Worm (Caenorhabditis elegans) whole organism, mixed stage, embryonic: ENCODE results near the gene T12A7.9.

Experiments used
- bed-3 ChIP-seq: fragments of 200-800 bp; sonication (Bioruptor generic); optimal IDR thresholded peaks from 3 replicates; lab custom pipeline; 2018; ENCODE audit warnings: mild to moderate bottlenecking, missing genetic modification characterization, moderate library complexity, missing compliant biosample characterization
- ceh-83 ChIP-seq: fragments of 200-800 bp; sonication (Bioruptor generic); optimal IDR thresholded peaks from 2 replicates; lab custom pipeline; 2018; ENCODE audit warnings: mild to moderate bottlenecking, missing genetic modification characterization, missing compliant biosample characterization
- ces-1 ChIP-seq: fragments of 150-350 bp; optimal IDR thresholded peaks from 2 replicates; lab custom pipeline; 2014; ENCODE audit warnings: missing biosample characterization, missing genetic modification reagents, missing genetic modification characterization
- lin-13 ChIP-seq: fragments of 150-350 bp; optimal IDR thresholded peaks from 2 replicates; lab custom pipeline; 2014; ENCODE audit warnings: missing biosample characterization, missing genetic modification characterization
- nhr-12 ChIP-seq: fragments of 150-350 bp; optimal IDR thresholded peaks from 2 replicates; lab custom pipeline; 2014; ENCODE audit warnings: missing biosample characterization, missing genetic modification characterization
- nhr-28 ChIP-seq: fragments of 150-350 bp; optimal IDR thresholded peaks from 2 replicates; lab custom pipeline; 2014; ENCODE audit warnings: missing biosample characterization, missing genetic modification characterization
- nhr-76 ChIP-seq: sonication (generic microtip); optimal IDR thresholded peaks from 2 replicates; lab custom pipeline; 2017; ENCODE audit warnings: missing biosample characterization, missing genetic modification characterization
- pha-4 ChIP-seq: fragments of 150-350 bp; optimal IDR thresholded peaks from 2 replicates; lab custom pipeline; 2018; ENCODE audit warnings: missing biosample characterization, missing genetic modification reagents, missing genetic modification characterization

- TF ChIP-seq pha-4 (tag; lab: Kevin White, UChicago): no peak
- no peak for TF ChIP-seq lin-13 (tag; lab: Kevin White, UChicago)
- TF ChIP-seq ces-1 (GFP tag; lab: Kevin White, UChicago): no peak
- TF ChIP-seq nhr-28 (tag; lab: Kevin White, UChicago): no peak
- TF ChIP-seq bed-3 (GFP tag; lab: Kevin White, UChicago): no peak
- TF ChIP-seq nhr-12: no peak
- TF ChIP-seq nhr-76 (tag; lab: Kevin White, UChicago): no peak
- TF ChIP-seq ceh-83: no peak
These were observed 36.7 kb upstream of the T12A7.9 start, which contains the start of gene H01G02.3 for ce11 chrIV:11792495-11792894.
